Worm (Caenorhabditis elegans): ENCODE measurements around the gene C18D1.2.

Gene C18D1.2

DNA sequence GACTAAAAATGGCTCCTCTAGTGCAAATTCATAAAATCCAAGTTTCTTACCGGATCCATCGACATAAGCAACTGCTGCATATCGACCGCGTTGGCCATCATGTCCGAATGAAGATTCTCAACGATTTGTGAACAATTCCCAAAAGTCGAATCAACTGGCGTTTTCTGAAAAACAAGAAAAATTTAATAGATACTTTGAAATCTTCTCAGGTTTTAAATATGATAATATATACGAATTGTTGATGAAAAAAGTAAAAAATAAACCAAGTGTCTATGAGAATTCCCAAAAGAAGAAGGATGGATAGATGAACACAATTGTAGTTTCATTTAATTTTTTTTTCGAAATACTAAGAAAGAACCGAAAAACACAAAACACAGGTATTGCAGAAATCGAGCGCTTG lies 11.0 kb downstream of the C18D1.2 start, which contains the start of gene die-1:
TSS of gene die-1 (minus strand) at position 101 of the 400 bp plus-strand sequence.
- no peak for TF ChIP-seq cey-2 (tag; optimal IDR thresholded peaks at IDR 0.05; ENCODE audit: borderline replicate concordance, insufficient read depth)
- TF ChIP-seq dmd-9 (GFP tag; IDR thresholded peaks at IDR 0.05): no peak
- TF ChIP-seq Y5F2A.4 (GFP tag; optimal IDR thresholded peaks at IDR 0.05): no peak

DNA sequence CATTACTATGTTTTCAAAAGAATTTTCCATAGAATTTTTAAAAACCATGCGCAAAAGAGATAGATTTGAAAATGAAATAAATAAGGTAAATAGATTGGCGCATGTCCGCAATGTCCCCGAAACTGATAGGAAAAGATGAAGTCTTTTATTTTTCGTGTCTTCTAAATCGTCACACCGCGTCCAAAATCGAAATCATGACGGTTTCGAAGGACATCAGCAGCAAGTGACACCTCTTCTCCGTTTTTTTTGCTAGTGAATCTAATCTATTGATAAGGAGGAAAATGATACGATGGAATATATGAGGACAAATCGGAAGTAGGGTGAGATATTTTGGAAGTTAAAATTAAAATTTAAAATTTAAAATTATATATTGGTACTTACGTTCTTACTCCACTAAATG lies 17.2 kb downstream of the C18D1.2 start:
- TF ChIP-seq nhr-28 (tag; optimal IDR thresholded peaks at IDR 0.05) (peak; percentile 48), ceh-44 (GFP tag; IDR thresholded peaks at IDR 0.05) (no peak), hlh-30 (tag; optimal IDR thresholded peaks at IDR 0.05; ENCODE audit: insufficient read depth) (peak; percentile 10)

DNA sequence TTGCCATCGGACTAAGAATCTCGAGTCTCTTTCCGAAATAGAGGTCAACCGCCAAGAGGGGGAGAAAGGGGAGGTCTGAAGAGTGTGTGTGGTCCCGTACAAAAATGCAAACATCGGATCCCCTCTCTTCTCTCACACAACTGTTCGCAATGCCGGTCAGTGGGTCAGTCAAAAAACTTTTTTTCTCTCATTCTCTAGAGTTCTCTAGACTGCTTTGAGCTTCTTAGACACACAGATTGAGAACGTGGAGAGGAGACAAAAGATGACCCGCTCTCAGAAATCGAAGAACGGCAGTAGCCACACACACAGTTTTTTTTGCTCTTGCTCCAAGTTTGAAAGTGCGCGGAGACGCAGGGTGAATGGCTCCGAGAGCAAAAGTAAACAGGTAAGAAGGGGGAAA lies 19.0 kb downstream of the C18D1.2 start:
- TF ChIP-seq aha-1 (tag) (peak; percentile 24), mes-2 (tag; optimal IDR thresholded peaks at IDR 0.05; ENCODE audit: poor library complexity, severe bottlenecking) (no peak), pha-4 (GFP tag; IDR thresholded peaks at IDR 0.05) (no peak), pha-4 (tag; optimal IDR thresholded peaks at IDR 0.05) (peak; percentile 10), set-16 (GFP tag; IDR thresholded peaks at IDR 0.05) (peak; percentile 12; the same call in 1 of the 2 replicates), rbr-2 (tag; optimal IDR thresholded peaks at IDR 0.05) (peak; percentile 2), unc-62 (GFP tag; optimal IDR thresholded peaks at IDR 0.05 in 1 of 2) (peak in 1 of 2 experiments; percentile 87), unc-62 (tag; optimal IDR thresholded peaks at IDR 0.05) (no peak)

DNA sequence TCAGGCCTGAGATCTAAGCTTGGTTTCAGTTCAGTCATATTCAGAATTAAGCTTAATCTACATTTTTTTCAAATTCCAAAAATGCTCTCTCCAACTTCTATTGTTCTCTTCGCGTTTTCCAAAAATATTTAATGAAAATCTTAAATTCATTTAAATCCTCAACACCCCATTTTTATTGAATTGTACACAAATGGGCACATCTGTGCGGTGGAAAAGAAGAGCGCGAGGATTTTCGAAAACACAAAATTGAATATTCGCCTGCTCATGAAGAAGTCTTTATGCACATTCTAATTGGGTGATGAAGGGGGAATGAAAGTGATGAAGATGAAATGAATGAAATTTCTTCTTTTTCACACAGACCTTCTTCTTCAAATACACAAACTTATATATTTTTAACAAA lies 27.7 kb downstream of the C18D1.2 start:
- TF ChIP-seq nhr-41 (GFP tag; IDR thresholded peaks at IDR 0.05) (no peak), ceh-28 (tag; optimal IDR thresholded peaks at IDR 0.05) (no peak), unc-62 (GFP tag; optimal IDR thresholded peaks at IDR 0.05 in 1 of 2) (peak in 1 of 2 experiments; percentile 35), unc-62 (tag; optimal IDR thresholded peaks at IDR 0.05) (no peak), mxl-3 (GFP tag; optimal IDR thresholded peaks at IDR 0.05) (no peak)

DNA sequence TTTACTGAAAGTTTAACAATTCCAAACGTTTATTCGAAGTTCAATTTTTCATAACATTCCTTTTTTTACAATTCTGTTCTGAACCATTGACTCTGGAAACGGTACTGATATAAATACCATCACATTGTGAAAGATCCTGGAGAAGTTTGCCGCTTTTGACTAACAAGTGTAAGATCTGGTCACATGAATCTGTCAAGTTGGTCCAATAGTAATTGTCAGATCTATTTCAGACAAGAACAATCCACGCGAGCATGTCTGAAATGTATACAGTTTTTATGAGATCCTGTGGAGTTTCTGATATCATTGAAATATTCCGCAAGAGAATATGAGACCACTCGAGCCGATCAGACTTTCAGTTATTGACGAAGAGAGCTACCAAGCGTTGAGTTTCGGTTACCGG lies 36.3 kb downstream of the C18D1.2 start:
- no peak for TF ChIP-seq gei-8 (GFP tag; optimal IDR thresholded peaks at IDR 0.05)
- TF ChIP-seq unc-62 (GFP tag; optimal IDR thresholded peaks at IDR 0.05 in 1 of 2): peak in 1 of 2 experiments; percentile 94
- no peak for TF ChIP-seq unc-62 (tag; optimal IDR thresholded peaks at IDR 0.05)

DNA sequence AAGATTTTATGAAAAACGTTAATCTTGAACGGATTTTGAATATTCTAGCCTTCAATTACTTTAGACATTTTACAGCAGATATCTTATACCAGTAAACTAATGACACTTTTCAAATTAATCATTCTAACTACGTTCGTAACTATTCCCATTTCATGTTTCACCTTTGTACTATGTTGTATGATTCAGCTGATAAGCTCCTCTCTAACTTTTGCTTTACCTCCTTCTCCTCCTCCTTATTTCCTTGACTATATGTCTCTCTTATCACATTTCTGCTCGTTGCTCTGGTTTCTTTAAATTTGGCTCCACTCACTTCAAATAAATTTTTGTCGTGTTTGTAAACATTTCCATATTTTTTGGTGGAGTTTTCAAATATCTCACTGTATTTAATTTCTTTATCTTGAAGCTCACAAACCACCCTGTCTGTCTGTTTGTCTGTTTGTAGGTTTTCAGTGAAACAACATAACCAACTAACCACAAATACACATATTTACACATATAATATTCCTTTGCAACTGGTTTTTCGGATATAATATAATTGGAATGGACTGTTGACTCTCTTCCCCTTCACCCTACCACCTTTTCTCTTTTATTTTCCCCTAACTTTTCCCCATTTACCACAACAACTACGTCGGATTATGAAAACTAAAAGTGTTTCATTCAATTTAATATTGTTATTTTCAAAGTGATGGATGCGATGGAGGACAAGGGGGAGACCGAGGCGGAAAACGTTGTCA lies 37.6 kb downstream of the C18D1.2 start, which contains the start of gene lact-2:
TSS of gene lact-2 (plus strand) at position 684 of the 734 bp plus-strand sequence.
- no peak for TF ChIP-seq lim-7 (GFP tag; IDR thresholded peaks at IDR 0.05)
- TF ChIP-seq daf-19 (GFP tag; conservative IDR thresholded peaks at IDR 0.05): no peak
- no peak for TF ChIP-seq ceh-44 (GFP tag; IDR thresholded peaks at IDR 0.05)
- TF ChIP-seq tag-97 (GFP tag; IDR thresholded peaks at IDR 0.05): no peak
- TF ChIP-seq hlh-11 (tag; optimal IDR thresholded peaks at IDR 0.05): peak; percentile 44
- no peak for TF ChIP-seq fkh-10 (GFP tag; optimal IDR thresholded peaks at IDR 0.05)
- TF ChIP-seq nhr-102 (tag; optimal IDR thresholded peaks at IDR 0.05): no peak
- TF ChIP-seq spr-1 (tag; optimal IDR thresholded peaks at IDR 0.05): no peak
- peak in 1 of 2 experiments; percentile 55 for TF ChIP-seq unc-62 (GFP tag; optimal IDR thresholded peaks at IDR 0.05 in 1 of 2)
- TF ChIP-seq unc-62 (tag; optimal IDR thresholded peaks at IDR 0.05): no peak
- TF ChIP-seq lin-13 (GFP tag; optimal IDR thresholded peaks at IDR 0.05): no peak
- no peak for TF ChIP-seq Y105C5A.15 (GFP tag; IDR thresholded peaks at IDR 0.05)
- TF ChIP-seq zfp-2 (tag; optimal IDR thresholded peaks at IDR 0.05): no peak
- TF ChIP-seq egl-43 (GFP tag; IDR thresholded peaks at IDR 0.05): no peak
- no peak for TF ChIP-seq egl-27 (tag; optimal IDR thresholded peaks at IDR 0.05)
- TF ChIP-seq pqm-1 (tag; optimal IDR thresholded peaks at IDR 0.05): peak; percentile 89
- TF ChIP-seq nhr-42 (GFP tag; IDR thresholded peaks at IDR 0.05): no peak
- TF ChIP-seq snpc-4 (tag; optimal IDR thresholded peaks at IDR 0.05): no peak
- TF ChIP-seq daf-16 (GFP tag; optimal IDR thresholded peaks at IDR 0.05): no peak
- peak; percentile 55 for TF ChIP-seq daf-16 (tag; optimal IDR thresholded peaks at IDR 0.05)
- no peak for TF ChIP-seq dmd-9 (GFP tag; IDR thresholded peaks at IDR 0.05)
- TF ChIP-seq dve-1 (tag; optimal IDR thresholded peaks at IDR 0.05; ENCODE audit: insufficient read depth): no peak
- TF ChIP-seq lin-15B (tag; optimal IDR thresholded peaks at IDR 0.05): no peak
- TF ChIP-seq vab-7 (GFP tag; IDR thresholded peaks at IDR 0.05): no peak
- TF ChIP-seq php-3 (GFP tag; IDR thresholded peaks at IDR 0.05): no peak
- no peak for TF ChIP-seq nhr-6 (tag; optimal IDR thresholded peaks at IDR 0.05)
- no peak for TF ChIP-seq dpl-1 (GFP tag; optimal IDR thresholded peaks at IDR 0.05)
